Worm (Caenorhabditis elegans) whole organism, young adult: Measurements from ENCODE around the gene mua-3.

Experiments
- F57A8.1 ChIP-seq: fragments of 200-800 bp; sonication (Bioruptor generic); optimal IDR thresholded peaks from 2 replicates; lab custom pipeline; 2018; ENCODE audit warnings: mild to moderate bottlenecking, missing genetic modification characterization, moderate library complexity, missing compliant biosample characterization
- Y95B8A.8 ChIP-seq: fragments of 200-800 bp; sonication (Bioruptor generic); IDR thresholded peaks from 2 replicates; pipeline ENCODE4 v1.3.6; 2022; ENCODE audit warnings: missing genetic modification reagents, missing genetic modification characterization, missing compliant biosample characterization
- akir-1 ChIP-seq: fragments of 200-800 bp; sonication (Bioruptor generic); optimal IDR thresholded peaks from 2 replicates; lab custom pipeline; 2018; ENCODE audit warnings: mild to moderate bottlenecking, missing genetic modification characterization, moderate library complexity, missing compliant biosample characterization
- attf-3 ChIP-seq: fragments of 200-800 bp; sonication (Bioruptor generic); conservative IDR thresholded peaks from 2 replicates; pipeline ENCODE4 v1.3.6; 2022; ENCODE audit warnings: missing genetic modification reagents, missing genetic modification characterization, missing compliant biosample characterization
- ceh-40 ChIP-seq: fragments of 200-800 bp; sonication (Bioruptor generic); IDR thresholded peaks from 2 replicates; pipeline ENCODE4 v1.3.6; 2022; ENCODE audit warnings: missing genetic modification characterization, missing compliant biosample characterization
- ceh-79 ChIP-seq: sonication (generic microtip); optimal IDR thresholded peaks from 2 replicates; lab custom pipeline; 2017; ENCODE audit warnings: mild to moderate bottlenecking, missing genetic modification characterization, missing compliant biosample characterization
- hsf-1 ChIP-seq: fragments of 200-800 bp; sonication (Bioruptor generic); IDR thresholded peaks from 2 replicates; pipeline ENCODE4 v1.3.6; 2022; ENCODE audit warnings: missing genetic modification reagents, missing genetic modification characterization, missing compliant biosample characterization
- mel-28 ChIP-seq: sonication (generic microtip); optimal IDR thresholded peaks from 2 replicates; lab custom pipeline; 2016; ENCODE audit warnings: borderline replicate concordance, mild to moderate bottlenecking, missing genetic modification characterization, missing compliant biosample characterization
- nhr-27 ChIP-seq: fragments of 200-800 bp; sonication (Bioruptor generic); optimal IDR thresholded peaks from 2 replicates; lab custom pipeline; 2018; ENCODE audit warnings: mild to moderate bottlenecking, missing genetic modification characterization, moderate library complexity, missing compliant biosample characterization
- snpc-1.3 ChIP-seq: sonication (generic microtip); optimal IDR thresholded peaks from 2 replicates; lab custom pipeline; 2017; ENCODE audit warnings: missing genetic modification characterization, mild to moderate bottlenecking, missing compliant biosample characterization, antibody characterized with exemption, moderate library complexity, missing genotype, missing genetic modification reagents; ENCODE audit not compliant: insufficient read depth
- tbp1 ChIP-seq: fragments of 200-800 bp; sonication (Bioruptor generic); optimal IDR thresholded peaks from 2 replicates; lab custom pipeline; 2018; ENCODE audit warnings: mild to moderate bottlenecking, missing genetic modification characterization, missing compliant biosample characterization

The mua-3 gene

DNA sequence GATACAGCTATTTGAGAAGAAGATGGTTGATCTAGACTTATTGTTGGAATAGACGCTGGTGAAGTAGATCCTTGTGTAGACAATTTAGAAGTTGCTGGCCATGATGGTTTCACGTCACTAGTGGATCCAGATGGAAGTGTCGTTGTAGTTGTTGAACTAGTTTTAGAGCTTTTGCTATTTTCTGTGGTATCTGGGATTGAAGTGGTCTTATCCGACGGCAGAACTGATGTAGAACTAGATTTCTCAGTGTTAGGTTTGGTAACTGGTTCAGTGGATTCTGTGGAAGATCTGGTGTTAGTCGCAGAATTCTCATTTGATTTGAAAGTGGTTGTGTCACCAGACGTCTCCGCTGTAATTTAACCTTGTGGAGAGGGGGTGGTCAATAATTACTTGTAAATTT, 71.1 kb downstream of the mua-3 start:
- TF ChIP-seq mel-28 (tag; lab: Kevin White, UChicago) = no peak
- TF ChIP-seq F57A8.1 (GFP tag; lab: Kevin White, UChicago) = no peak
- TF ChIP-seq hsf-1 (GFP tag; lab: Robert Waterston, UW) = no peak
- no peak for TF ChIP-seq attf-3 (GFP tag; lab: Robert Waterston, UW)
- no peak for TF ChIP-seq snpc-1.3 (tag; lab: Kevin White, UChicago)
- no peak for TF ChIP-seq ceh-79
- TF ChIP-seq nhr-27 = no peak
- TF ChIP-seq akir-1 = no peak
- TF ChIP-seq Y95B8A.8 = no peak
- TF ChIP-seq tbp1 = no peak
- TF ChIP-seq ceh-40 = no peak
